Fruit fly (Drosophila melanogaster) whole organism, wandering third instar larva: ENCODE measurements around the gene sens.

Experiments used
- CG9705 ChIP-seq: fragments of 200-800 bp; sonication (Bioruptor generic); optimal IDR thresholded peaks from 2 replicates; lab custom pipeline; 2018; ENCODE audit warnings: missing biosample characterization, mild to moderate bottlenecking, missing genetic modification characterization
- Hnf4 ChIP-seq: fragments of 200-800 bp; sonication (Bioruptor generic); optimal IDR thresholded peaks from 2 replicates; lab custom pipeline; 2016; ENCODE audit warnings: missing biosample characterization, mild to moderate bottlenecking, missing genetic modification characterization
- Sp1 ChIP-seq: fragments of 200-800 bp; sonication (Bioruptor generic); optimal IDR thresholded peaks from 3 replicates; lab custom pipeline; 2019; ENCODE audit warnings: missing biosample characterization, mild to moderate bottlenecking, missing genetic modification characterization, moderate library complexity
- dsf ChIP-seq: sonication (Bioruptor generic); optimal IDR thresholded peaks from 2 replicates; lab custom pipeline; 2016; ENCODE audit warnings: missing biosample characterization, missing genetic modification characterization, borderline replicate concordance
- ey ChIP-seq: fragments of 200-800 bp; sonication (Bioruptor generic); optimal IDR thresholded peaks from 2 replicates; lab custom pipeline; 2016; ENCODE audit warnings: missing biosample characterization, missing genetic modification characterization
- fru ChIP-seq: fragments of 200-800 bp; sonication (Bioruptor generic); optimal IDR thresholded peaks from 3 replicates; lab custom pipeline; 2016; ENCODE audit warnings: missing biosample characterization, mild to moderate bottlenecking, missing genetic modification characterization
- h ChIP-seq: fragments of 200-800 bp; sonication (Bioruptor generic); optimal IDR thresholded peaks from 3 replicates; lab custom pipeline; 2016; ENCODE audit warnings: missing biosample characterization, mild to moderate bottlenecking, missing genetic modification characterization
- lola ChIP-seq: fragments of >200 bp; optimal IDR thresholded peaks from 2 replicates; lab custom pipeline; 2017; ENCODE audit warnings: missing biosample characterization, missing genetic modification characterization
- pan ChIP-seq: fragments of >200 bp; optimal IDR thresholded peaks from 2 replicates; lab custom pipeline; 2017
- psq ChIP-seq: fragments of 200-800 bp; sonication (Bioruptor generic); optimal IDR thresholded peaks from 3 replicates; lab custom pipeline; 2017; ENCODE audit warnings: missing biosample characterization, mild to moderate bottlenecking, missing genetic modification characterization, moderate library complexity
- sage ChIP-seq: fragments of 200-800 bp; sonication (Bioruptor generic); optimal IDR thresholded peaks from 2 replicates; lab custom pipeline; 2016; ENCODE audit warnings: missing biosample characterization, mild to moderate bottlenecking, missing genetic modification characterization
- tai ChIP-seq: sonication (Bioruptor generic); optimal IDR thresholded peaks from 2 replicates; lab custom pipeline; 2016; ENCODE audit warnings: missing biosample characterization, missing genetic modification characterization
- usp ChIP-seq: fragments of >200 bp; optimal IDR thresholded peaks from 2 replicates; lab custom pipeline; 2017; ENCODE audit warnings: missing biosample characterization, missing genetic modification characterization

DNA sequence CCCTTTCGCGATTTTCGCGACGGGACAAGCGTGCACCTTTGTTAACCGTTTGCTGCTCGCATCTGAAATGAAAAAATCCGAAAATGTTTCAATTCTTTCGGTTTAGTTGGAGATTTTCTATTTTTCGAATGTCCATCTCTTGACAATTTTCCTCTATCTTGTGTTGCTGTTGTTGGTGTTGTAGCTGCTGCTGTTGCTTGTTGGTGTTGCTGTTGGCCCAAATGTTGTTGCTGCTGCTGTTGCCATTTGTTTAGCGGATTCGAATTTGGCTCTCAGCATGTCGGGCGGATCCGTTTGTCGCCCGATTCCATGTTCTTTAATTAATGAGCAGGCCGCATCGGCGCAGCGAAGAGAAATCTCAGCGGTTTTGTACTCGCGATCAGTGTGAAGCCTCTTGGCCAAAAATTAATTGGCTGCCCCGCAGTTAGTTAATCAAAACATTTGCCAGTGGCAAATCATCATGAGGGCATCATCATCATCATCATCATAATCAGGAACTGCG lies 21.4 kb upstream of the sens start, which contains the start of gene CG32121:
- no peak for TF ChIP-seq h
- no peak for TF ChIP-seq lola (GFP tag; lab: Kevin White, UChicago)
- no peak for TF ChIP-seq fru (GFP tag; lab: Kevin White, UChicago)
- no peak for TF ChIP-seq CG9705
- TF ChIP-seq Sp1 (GFP tag; lab: Kevin White, UChicago): no peak
- TF ChIP-seq ey (GFP tag; lab: Kevin White, UChicago): no peak
- TF ChIP-seq psq (GFP tag; lab: Kevin White, UChicago): no peak
- TF ChIP-seq dsf (GFP tag; lab: Kevin White, UChicago): no peak
- TF ChIP-seq usp: no peak
- no peak for TF ChIP-seq pan (lab: Kevin White, UChicago)
- TF ChIP-seq tai (GFP tag; lab: Kevin White, UChicago): no peak
- TF ChIP-seq sage (GFP tag; lab: Kevin White, UChicago): no peak
- no peak for TF ChIP-seq Hnf4 (GFP tag; lab: Kevin White, UChicago)
